Worm (Caenorhabditis elegans) whole organism, L2 larva: ENCODE results near the gene rpl-20.

Source experiments
- R02D3.7 ChIP-seq: fragments of 150-350 bp; optimal IDR thresholded peaks from 2 replicates; lab custom pipeline; 2014; ENCODE audit warnings: missing biosample characterization, missing genetic modification characterization
- elt-1 ChIP-seq: fragments of 150-350 bp; optimal IDR thresholded peaks from 2 replicates; lab custom pipeline; 2014; ENCODE audit warnings: missing biosample characterization, missing genetic modification characterization
- elt-3 ChIP-seq: sonication (generic microtip); optimal IDR thresholded peaks from 2 replicates; lab custom pipeline; 2017; ENCODE audit warnings: missing biosample characterization, missing genetic modification characterization
- lin-39 ChIP-seq: fragments of 150-350 bp; optimal IDR thresholded peaks from 2 replicates; lab custom pipeline; 2014; ENCODE audit warnings: missing biosample characterization, missing genetic modification reagents, missing genetic modification characterization
- mbf-1 ChIP-seq: sonication (generic microtip); optimal IDR thresholded peaks from 2 replicates; lab custom pipeline; 2017; ENCODE audit warnings: missing biosample characterization, missing genetic modification characterization
- mdl-1 ChIP-seq, 2 experiments: fragments of 150-350 bp in 1 of 2; sonication (generic microtip) in 1 of 2; optimal IDR thresholded peaks; 2 replicates each; lab custom pipeline; 2017; ENCODE audit warnings: missing biosample characterization in 2 of 2, missing genetic modification characterization in 2 of 2
- nhr-23 ChIP-seq: fragments of 150-350 bp; optimal IDR thresholded peaks from 2 replicates; lab custom pipeline; 2014; ENCODE audit warnings: missing biosample characterization, missing genetic modification reagents, missing genetic modification characterization
- nhr-25 ChIP-seq: fragments of 150-350 bp; sonication (generic microtip); optimal IDR thresholded peaks from 3 replicates; lab custom pipeline; 2014; ENCODE audit warnings: missing biosample characterization, missing genetic modification characterization
- sma-3 ChIP-seq: sonication (generic microtip); optimal IDR thresholded peaks from 2 replicates; lab custom pipeline; 2016; ENCODE audit warnings: missing genetic modification reagents, missing genetic modification characterization, missing compliant biosample characterization
- snpc-4 ChIP-seq: fragments of 150-350 bp; optimal IDR thresholded peaks from 2 replicates; lab custom pipeline; 2014; ENCODE audit warnings: missing biosample characterization, missing genetic modification characterization

ce11 chrIV:4745422-4745821, 4.2 kb downstream of the rpl-20 start, which contains the start of gene timm-17B.1:
- TF ChIP-seq mbf-1: no peak
- no peak for TF ChIP-seq nhr-23 (tag; lab: Kevin White, UChicago)
- TF ChIP-seq sma-3 (GFP tag; lab: Kevin White, UChicago): peak; percentile 49
- TF ChIP-seq elt-3 (tag; lab: Kevin White, UChicago): no peak
- no peak for TF ChIP-seq lin-39 (tag; lab: Kevin White, UChicago)
- TF ChIP-seq snpc-4: peak; percentile 13
- peak in 1 of 2 experiments; percentile 9 for TF ChIP-seq mdl-1 (tag; optimal IDR thresholded peaks at IDR 0.05; lab: Kevin White, UChicago)
- TF ChIP-seq nhr-25 (tag; lab: Kevin White, UChicago): peak; percentile 73
- peak; percentile 62 for TF ChIP-seq R02D3.7
- no peak for TF ChIP-seq elt-1
